Fruit fly (Drosophila melanogaster) whole organism, embryonic: Measurements from ENCODE around the gene mora.
A peak's percentile ranks its signal among the peaks of the same experiment; 100 is the strongest.

Experiments
- Ada2b ChIP-seq: fragments of 200-800 bp; sonication (Bioruptor generic); IDR thresholded peaks from 2 replicates; pipeline ENCODE4 v1.3.6; 2022; ENCODE audit warnings: missing biosample characterization, missing genetic modification characterization
- Bgb ChIP-seq: fragments of 200-800 bp; sonication (Bioruptor generic); IDR thresholded peaks from 2 replicates; pipeline ENCODE4 v1.3.6; 2022; ENCODE audit warnings: missing biosample characterization, missing genetic modification characterization; ENCODE audit not compliant: partially characterized antibody
- CG10147 ChIP-seq: fragments of 200-800 bp; sonication (Bioruptor generic); optimal IDR thresholded peaks from 2 replicates; lab custom pipeline; 2019; ENCODE audit warnings: missing biosample characterization, mild to moderate bottlenecking, missing genetic modification characterization, moderate library complexity
- CG10543 ChIP-seq: fragments of 200-800 bp; sonication (Bioruptor generic); optimal IDR thresholded peaks from 3 replicates; lab custom pipeline; 2017; ENCODE audit warnings: missing biosample characterization, mild to moderate bottlenecking, missing genetic modification characterization, moderate library complexity
- CG12942 ChIP-seq: fragments of 200-800 bp; sonication (Bioruptor generic); optimal IDR thresholded peaks from 3 replicates; lab custom pipeline; 2016; ENCODE audit warnings: missing biosample characterization, missing genetic modification characterization
- CG13287 ChIP-seq: fragments of 200-800 bp; sonication (Bioruptor generic); IDR thresholded peaks from 2 replicates; pipeline ENCODE4 v1.3.6; 2022; ENCODE audit warnings: missing biosample characterization, missing genetic modification characterization; ENCODE audit not compliant: partially characterized antibody
- CG15269 ChIP-seq: fragments of 200-800 bp; sonication (Bioruptor generic); optimal IDR thresholded peaks from 2 replicates; lab custom pipeline; 2018; ENCODE audit warnings: missing biosample characterization, mild to moderate bottlenecking, missing genetic modification characterization, moderate library complexity
- CG1529 ChIP-seq: fragments of 200-800 bp; sonication (Bioruptor generic); optimal IDR thresholded peaks from 3 replicates; lab custom pipeline; 2018; ENCODE audit warnings: missing biosample characterization, missing genetic modification characterization
- CG15479 ChIP-seq: fragments of 200-800 bp; sonication (Bioruptor generic); optimal IDR thresholded peaks from 3 replicates; lab custom pipeline; 2019; ENCODE audit warnings: missing biosample characterization, mild to moderate bottlenecking, missing genetic modification characterization, moderate library complexity
- CG1603 ChIP-seq: fragments of 200-800 bp; sonication (Bioruptor generic); optimal IDR thresholded peaks from 2 replicates; lab custom pipeline; 2019; ENCODE audit warnings: missing biosample characterization, mild to moderate bottlenecking, missing genetic modification characterization, moderate library complexity
- CG17385 ChIP-seq: fragments of 200-800 bp; sonication (Bioruptor generic); optimal IDR thresholded peaks from 3 replicates; lab custom pipeline; 2018; ENCODE audit warnings: missing biosample characterization, mild to moderate bottlenecking, missing genetic modification characterization
- CG17612 ChIP-seq: fragments of 200-800 bp; sonication (Bioruptor generic); IDR thresholded peaks from 2 replicates; pipeline ENCODE4 v1.3.6; 2022; ENCODE audit warnings: missing biosample characterization, missing genetic modification characterization
- CG2199 ChIP-seq: fragments of 200-800 bp; sonication (Bioruptor generic); IDR thresholded peaks from 3 replicates; pipeline ENCODE4 v1.3.6; 2022; ENCODE audit warnings: missing biosample characterization, missing genetic modification characterization
- CG2875 ChIP-seq: fragments of 200-800 bp; sonication (Bioruptor generic); optimal IDR thresholded peaks from 2 replicates; lab custom pipeline; 2017; ENCODE audit warnings: missing biosample characterization, mild to moderate bottlenecking, missing genetic modification characterization, missing genetic modification reagents
- CG3065 ChIP-seq: fragments of 200-800 bp; sonication (Bioruptor generic); optimal IDR thresholded peaks from 2 replicates; lab custom pipeline; 2016; ENCODE audit warnings: missing biosample characterization, missing genetic modification characterization
- CG4328 ChIP-seq: fragments of 200-800 bp; sonication (Bioruptor generic); optimal IDR thresholded peaks from 3 replicates; lab custom pipeline; 2017; ENCODE audit warnings: missing biosample characterization, missing genetic modification reagents, missing genetic modification characterization
- CG4404 ChIP-seq: fragments of 200-800 bp; sonication (Bioruptor generic); IDR thresholded peaks from 2 replicates; pipeline ENCODE4 v1.3.6; 2022; ENCODE audit warnings: missing biosample characterization, missing genetic modification characterization
- CG4707 ChIP-seq: fragments of 200-800 bp; sonication (Bioruptor generic); optimal IDR thresholded peaks from 2 replicates; lab custom pipeline; 2018; ENCODE audit warnings: missing biosample characterization, mild to moderate bottlenecking, missing genetic modification characterization, moderate library complexity
- CG4730 ChIP-seq: fragments of 200-800 bp; sonication (Bioruptor generic); IDR thresholded peaks from 2 replicates; pipeline ENCODE4 v1.3.6; 2022; ENCODE audit warnings: missing biosample characterization, missing genetic modification characterization
- CG9437 ChIP-seq: fragments of 200-800 bp; sonication (Bioruptor generic); optimal IDR thresholded peaks from 2 replicates; lab custom pipeline; 2018; ENCODE audit warnings: missing biosample characterization, mild to moderate bottlenecking, missing genetic modification characterization
- CHES-1-like ChIP-seq: fragments of 200-800 bp; sonication (Bioruptor generic); optimal IDR thresholded peaks from 2 replicates; lab custom pipeline; 2016; ENCODE audit warnings: missing biosample characterization, missing genetic modification characterization
- Hr39 ChIP-seq: fragments of >200 bp; optimal IDR thresholded peaks from 2 replicates; lab custom pipeline; 2017
- Lpt ChIP-seq: fragments of >200 bp; optimal IDR thresholded peaks from 2 replicates; lab custom pipeline; 2018; ENCODE audit warnings: missing biosample characterization, missing genetic modification characterization
- Mes4 ChIP-seq: fragments of 200-800 bp; sonication (Bioruptor generic); optimal IDR thresholded peaks from 2 replicates; lab custom pipeline; 2016; ENCODE audit warnings: missing biosample characterization, missing genetic modification characterization
- NC2α ChIP-seq: fragments of 200-800 bp; sonication (Bioruptor generic); optimal IDR thresholded peaks from 2 replicates; lab custom pipeline; 2016; ENCODE audit warnings: missing biosample characterization, missing genetic modification characterization
- Neu2 ChIP-seq: fragments of 200-800 bp; sonication (Bioruptor generic); optimal IDR thresholded peaks from 3 replicates; lab custom pipeline; 2016; ENCODE audit warnings: missing biosample characterization, missing genetic modification characterization, borderline replicate concordance
- Side ChIP-seq: fragments of 200-800 bp; sonication (Bioruptor generic); optimal IDR thresholded peaks from 2 replicates; lab custom pipeline; 2016; ENCODE audit warnings: missing biosample characterization, missing genetic modification characterization
- Sin3A ChIP-seq: fragments of >200 bp; optimal IDR thresholded peaks from 2 replicates; lab custom pipeline; 2018
- TFAM ChIP-seq: fragments of 200-800 bp; sonication (Bioruptor generic); optimal IDR thresholded peaks from 2 replicates; lab custom pipeline; 2017; ENCODE audit warnings: missing biosample characterization, missing genetic modification characterization, inconsistent platforms
- Trl ChIP-seq, 3 experiments: fragments of >200 bp in 2 of 3; fragments of 200-800 bp in 1 of 3; sonication (Bioruptor generic) in 1 of 3; optimal IDR thresholded peaks; 2 replicates in 1 of 3; 3 replicates in 2 of 3; lab custom pipeline; 2016 to 2017; ENCODE audit warnings: missing biosample characterization in 1 of 3, missing genetic modification characterization in 1 of 3
- Xrp1 ChIP-seq: fragments of 200-800 bp; sonication (Bioruptor generic); IDR thresholded peaks from 2 replicates; pipeline ENCODE4 v1.3.6; 2022; ENCODE audit warnings: missing biosample characterization, missing genetic modification characterization
- ac ChIP-seq: fragments of 200-800 bp; sonication (Bioruptor generic); optimal IDR thresholded peaks from 3 replicates; lab custom pipeline; 2017; ENCODE audit warnings: missing biosample characterization, mild to moderate bottlenecking, missing genetic modification characterization
- aop ChIP-seq: fragments of 200-800 bp; sonication (Bioruptor generic); IDR thresholded peaks from 2 replicates; pipeline ENCODE4 v1.3.6; 2022; ENCODE audit warnings: missing biosample characterization, missing genetic modification characterization
- cg ChIP-seq: fragments of 200-800 bp; sonication (Bioruptor generic); optimal IDR thresholded peaks from 3 replicates; lab custom pipeline; 2019; ENCODE audit warnings: missing biosample characterization, mild to moderate bottlenecking, missing genetic modification characterization, moderate library complexity
- fu2 ChIP-seq: fragments of 200-800 bp; sonication (Bioruptor generic); optimal IDR thresholded peaks from 2 replicates; lab custom pipeline; 2016; ENCODE audit warnings: missing biosample characterization, missing genetic modification characterization
- gcm ChIP-seq: fragments of 200-800 bp; sonication (Bioruptor generic); optimal IDR thresholded peaks from 2 replicates; lab custom pipeline; 2019; ENCODE audit warnings: missing biosample characterization, mild to moderate bottlenecking, missing genetic modification characterization, moderate library complexity
- h ChIP-seq: fragments of >200 bp; optimal IDR thresholded peaks from 2 replicates; lab custom pipeline; 2017
- klu ChIP-seq: fragments of 200-800 bp; sonication (Bioruptor generic); IDR thresholded peaks from 2 replicates; pipeline ENCODE4 v1.3.6; 2022; ENCODE audit warnings: missing biosample characterization, missing genetic modification characterization
- knrl ChIP-seq: fragments of 200-800 bp; sonication (Bioruptor generic); IDR thresholded peaks from 3 replicates; pipeline ENCODE4 v1.3.6; 2022; ENCODE audit warnings: missing biosample characterization, missing genetic modification characterization; ENCODE audit not compliant: partially characterized antibody
- otp ChIP-seq: fragments of 200-800 bp; sonication (Bioruptor generic); IDR thresholded peaks from 3 replicates; pipeline ENCODE4, ENCODE4 v1.3.6; 2022; ENCODE audit warnings: missing biosample characterization, missing genetic modification characterization
- sr ChIP-seq: fragments of 200-800 bp; sonication (Bioruptor generic); IDR thresholded peaks from 3 replicates; pipeline ENCODE4 v1.3.6; 2022; ENCODE audit warnings: missing biosample characterization, missing genetic modification characterization
- stc ChIP-seq: fragments of 200-800 bp; sonication (Bioruptor generic); IDR thresholded peaks from 2 replicates; pipeline ENCODE4 v1.3.6; 2022; ENCODE audit warnings: missing biosample characterization, missing genetic modification characterization
- wek ChIP-seq: fragments of 200-800 bp; sonication (Bioruptor generic); optimal IDR thresholded peaks from 3 replicates; lab custom pipeline; 2018; ENCODE audit warnings: missing biosample characterization, mild to moderate bottlenecking, missing genetic modification characterization, moderate library complexity
- zfh2 ChIP-seq: fragments of 200-800 bp; sonication (Bioruptor generic); optimal IDR thresholded peaks from 2 replicates; lab custom pipeline; 2016; ENCODE audit warnings: missing biosample characterization, missing genetic modification characterization

mora gene

dm6 chr3R:24218565-24218964 is 32.4 kb downstream of the mora start, which contains the start of gene CG17786 (continued):
- no peak for TF ChIP-seq fu2 (GFP tag; lab: Kevin White, UChicago)
- TF ChIP-seq CG10543 (GFP tag; lab: Kevin White, UChicago) = peak; percentile 35
- TF ChIP-seq CG4730 (GFP tag; lab: Robert Waterston, UW) = no peak
- peak; percentile 36; the same call in 1 of the 3 replicates for TF ChIP-seq otp
- TF ChIP-seq NC2α = no peak
- no peak for TF ChIP-seq CG1529 (GFP tag; lab: Kevin White, UChicago)
- TF ChIP-seq wek = no peak
- no peak for TF ChIP-seq h (lab: Kevin White, UChicago)
- TF ChIP-seq CG12942 (GFP tag; lab: Kevin White, UChicago) = no peak
- TF ChIP-seq Lpt (GFP tag; lab: Kevin White, UChicago) = no peak
- no peak for TF ChIP-seq TFAM (GFP tag; lab: Kevin White, UChicago)
- TF ChIP-seq gcm (GFP tag; lab: Kevin White, UChicago) = no peak
- TF ChIP-seq, all 482 proteins: peak for 58

dm6 chr3R:24219093-24219492 is 32.9 kb downstream of the mora start:
- TF ChIP-seq Trl (optimal IDR thresholded peaks at IDR 0.05; lab: Kevin White, UChicago) (peak in 1 of 2 experiments; percentile 28), Trl (GFP tag; optimal IDR thresholded peaks at IDR 0.05; lab: Kevin White, UChicago) (no peak), knrl (GFP tag; lab: Robert Waterston, UW) (no peak)

- no peak for TF ChIP-seq CG4707 (GFP tag; lab: Kevin White, UChicago)
- peak; percentile 45 for TF ChIP-seq cg
- no peak for TF ChIP-seq CG13287
- peak; percentile 80 for TF ChIP-seq CG17385
- TF ChIP-seq CHES-1-like (GFP tag; lab: Kevin White, UChicago) = no peak
- 0 out of 3 replicates have a peak, but pooled peaks have one; percentile 38 for TF ChIP-seq sr
- TF ChIP-seq CG15479 (GFP tag; lab: Kevin White, UChicago) = peak; percentile 78
- peak; percentile 1 for TF ChIP-seq Sin3A (lab: Kevin White, UChicago)
- TF ChIP-seq CG2199 (GFP tag; lab: Robert Waterston, UW) = 0 out of 3 replicates have a peak, but pooled peaks have one; percentile 20
- no peak for TF ChIP-seq Hr39 (lab: Kevin White, UChicago)
- TF ChIP-seq, all 482 proteins: peak for 6
These were observed 34.7 kb downstream of the mora start, which contains the start of gene cav for dm6 chr3R:24220845-24221244. Gene cav, plus strand, starts transcription at chr3R:24221103.

DNA sequence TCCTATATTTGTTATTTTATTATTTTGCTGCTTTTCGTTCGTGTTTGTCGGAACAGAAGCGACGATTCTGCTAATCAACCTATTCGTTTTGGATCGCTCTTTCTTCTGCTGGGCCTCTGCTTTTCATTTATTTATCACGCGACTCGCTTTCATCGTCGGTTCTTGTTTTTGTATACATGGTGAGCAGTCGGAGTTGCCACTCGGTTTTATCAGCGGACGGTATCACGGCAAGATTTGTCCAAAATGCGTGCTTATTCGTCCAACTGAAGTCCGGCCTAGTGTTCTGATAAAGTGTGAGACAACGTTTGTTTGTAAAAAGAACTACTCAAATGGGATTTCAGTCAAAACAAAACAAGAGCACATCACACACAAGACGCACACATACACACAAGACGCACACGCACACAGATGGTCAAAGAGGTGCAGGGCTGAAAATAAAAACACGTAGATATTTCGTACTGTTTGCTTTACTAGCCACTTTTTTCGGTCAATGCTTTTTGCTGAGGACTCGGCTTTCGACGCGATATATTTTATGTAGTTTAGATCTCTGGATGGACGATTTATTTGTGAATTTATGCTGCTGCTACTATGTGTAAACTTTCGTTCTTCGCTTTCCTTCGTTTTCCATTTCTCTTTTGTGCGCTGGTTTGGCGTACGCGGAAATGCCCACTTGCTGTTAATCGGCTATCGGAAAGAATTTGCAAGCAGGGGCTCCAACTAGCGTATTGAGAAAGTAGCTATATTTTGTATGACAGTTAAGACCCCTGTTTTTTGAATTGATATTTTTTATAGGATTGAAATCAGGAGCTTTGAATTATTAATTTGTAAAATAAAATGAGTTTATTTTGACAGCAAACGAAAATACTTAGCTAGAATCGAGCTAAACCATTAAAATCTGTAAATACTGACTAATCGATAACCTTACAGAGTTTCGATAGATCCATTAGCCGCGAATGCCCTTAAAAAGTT is 35.5 kb downstream of the mora start, which contains the start of gene twin:
twin (minus strand) TSS at position 632 of the 969 bp plus-strand sequence.
- TF ChIP-seq Ada2b (GFP tag; lab: Robert Waterston, UW) (no peak; the same call in 1 of the 2 replicates), CG10147 (peak; percentile 58), CG9437 (peak; percentile 46), CG3065 (peak; percentile 29), Side (GFP tag; lab: Kevin White, UChicago) (peak; percentile 51), stc (GFP tag; lab: Robert Waterston, UW) (no peak; the same call in 1 of the 2 replicates), knrl (GFP tag; lab: Robert Waterston, UW) (peak; percentile 70), Bgb (GFP tag; lab: Robert Waterston, UW) (peak; percentile 55; the same call in 1 of the 2 replicates), CG4404 (GFP tag; lab: Robert Waterston, UW) (no peak), CG1603 (tag; lab: Kevin White, UChicago) (peak; percentile 4), ac (GFP tag; lab: Kevin White, UChicago) (no peak), klu (GFP tag; lab: Robert Waterston, UW) (no peak), CG15269 (tag; lab: Kevin White, UChicago) (peak; percentile 61), CG17612 (GFP tag; lab: Robert Waterston, UW) (no peak), Neu2 (no peak), zfh2 (GFP tag; lab: Kevin White, UChicago) (peak; percentile 72), Xrp1 (GFP tag; lab: Robert Waterston, UW) (peak; percentile 61; the same call in 1 of the 2 replicates), CG4328 (GFP tag; lab: Kevin White, UChicago) (peak; percentile 5), CG2875 (GFP tag; lab: Kevin White, UChicago) (no peak), NC2α (no peak), aop (GFP tag; lab: Robert Waterston, UW) (no peak), Mes4 (no peak)
